Worm (Caenorhabditis elegans): ENCODE data around the gene hmt-1.

DNA sequence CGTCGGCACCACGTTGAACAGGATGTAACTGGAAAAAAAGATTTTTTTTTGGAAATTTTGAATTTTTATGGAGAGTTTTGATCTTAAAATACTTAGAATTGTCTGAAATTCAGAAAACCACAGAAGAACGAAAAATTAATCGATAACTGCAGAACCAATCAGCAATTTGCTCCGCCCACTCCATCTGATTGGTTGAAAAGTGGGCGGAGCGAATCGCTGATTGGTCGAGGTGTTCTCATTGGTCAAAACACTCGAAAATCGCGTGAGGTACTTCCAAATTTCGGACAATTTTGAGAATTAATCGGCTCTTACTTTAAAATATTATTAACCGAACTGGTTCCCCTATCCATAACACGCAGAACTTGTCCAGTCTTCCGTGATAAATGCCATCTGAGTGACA lies 4.1 kb downstream of the hmt-1 start:
- no peak for TF ChIP-seq snpc-4 (tag; optimal IDR thresholded peaks at IDR 0.05)
- no peak for TF ChIP-seq php-3 (GFP tag; IDR thresholded peaks at IDR 0.05)
- no peak for TF ChIP-seq lin-39 (tag; optimal IDR thresholded peaks at IDR 0.05)

All from whole organism, L4 larva.